Worm (Caenorhabditis elegans): Measurements from ENCODE around the gene grd-4.

DNA sequence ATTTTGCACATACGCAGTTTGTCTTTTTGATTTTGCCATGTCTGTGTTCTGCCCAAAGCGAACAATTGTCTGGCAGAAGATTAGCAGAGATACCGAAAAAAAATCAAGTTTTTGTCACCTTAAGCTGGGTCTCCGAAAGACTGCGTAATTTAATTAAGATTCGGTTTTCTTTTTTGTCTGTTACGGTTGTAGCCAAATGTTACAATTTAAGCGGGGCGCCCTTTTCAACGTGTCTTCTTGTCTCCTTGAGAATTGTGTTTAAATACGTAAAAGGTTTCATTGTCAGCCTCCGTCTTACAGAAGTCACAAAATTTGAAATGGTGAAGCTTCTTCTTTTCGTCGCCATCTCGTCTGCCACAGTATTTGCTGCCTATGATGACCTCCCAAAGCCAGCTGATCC is 1.3 kb upstream of the grd-4 start, which contains the start of gene grd-14:
- TF ChIP-seq ztf-11 (tag; optimal IDR thresholded peaks at IDR 0.05), result no peak
- TF ChIP-seq hlh-1 (tag; optimal IDR thresholded peaks at IDR 0.05), result no peak
- no peak for TF ChIP-seq blmp-1 (tag; optimal IDR thresholded peaks at IDR 0.05)

All from whole organism, mixed stage, embryonic.